Worm (Caenorhabditis elegans): ENCODE results near the gene eco-1.

DNA sequence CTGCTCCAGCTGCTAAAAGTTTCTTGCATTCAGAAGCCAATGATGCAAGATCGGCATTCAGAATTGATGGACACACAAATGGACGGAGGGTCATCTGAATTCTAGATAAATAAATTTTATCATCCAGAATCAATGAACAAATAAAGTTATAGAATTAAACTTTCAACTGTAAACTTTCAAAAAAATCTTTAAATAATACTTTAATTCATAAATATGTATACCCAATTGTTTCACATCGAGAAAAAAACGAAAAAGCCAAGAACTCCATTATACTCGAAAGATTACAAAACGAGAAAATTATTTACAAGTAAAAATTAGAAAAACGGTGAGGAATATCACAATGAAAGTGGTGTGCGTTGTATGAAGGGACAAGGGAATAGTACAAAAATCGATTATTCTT is 11.8 kb downstream of the eco-1 start, which contains the start of gene F08F8.7:
- TF ChIP-seq W03F9.2 (tag; optimal IDR thresholded peaks at IDR 0.05) (no peak), him-1 (tag; optimal IDR thresholded peaks at IDR 0.05) (no peak), dao-5 (tag; optimal IDR thresholded peaks at IDR 0.05) (no peak)

Measured in whole organism, L4/young adult.